Worm (Caenorhabditis elegans) whole organism, L4/young adult: Measurements from ENCODE around the gene C53A3.4.

Source experiments
- W03F9.2 ChIP-seq: fragments of 150-350 bp; optimal IDR thresholded peaks from 2 replicates; lab custom pipeline; 2014; ENCODE audit warnings: missing biosample characterization, missing genetic modification characterization
- dao-5 ChIP-seq: sonication (generic microtip); optimal IDR thresholded peaks from 2 replicates; lab custom pipeline; 2016; ENCODE audit warnings: missing genotype, missing genetic modification characterization, moderate library complexity, missing compliant biosample characterization
- him-1 ChIP-seq: sonication (generic microtip); optimal IDR thresholded peaks from 2 replicates; lab custom pipeline; 2016; ENCODE audit warnings: missing genotype, missing genetic modification reagents, missing genetic modification characterization, missing compliant biosample characterization

The C53A3.4 gene

ce11 chrV:5739438-5739837 is 19.2 kb downstream of the C53A3.4 start:
- no peak for TF ChIP-seq dao-5 (tag; lab: Kevin White, UChicago)
- no peak for TF ChIP-seq W03F9.2 (tag; lab: Kevin White, UChicago)
- no peak for TF ChIP-seq him-1 (tag; lab: Kevin White, UChicago)

DNA sequence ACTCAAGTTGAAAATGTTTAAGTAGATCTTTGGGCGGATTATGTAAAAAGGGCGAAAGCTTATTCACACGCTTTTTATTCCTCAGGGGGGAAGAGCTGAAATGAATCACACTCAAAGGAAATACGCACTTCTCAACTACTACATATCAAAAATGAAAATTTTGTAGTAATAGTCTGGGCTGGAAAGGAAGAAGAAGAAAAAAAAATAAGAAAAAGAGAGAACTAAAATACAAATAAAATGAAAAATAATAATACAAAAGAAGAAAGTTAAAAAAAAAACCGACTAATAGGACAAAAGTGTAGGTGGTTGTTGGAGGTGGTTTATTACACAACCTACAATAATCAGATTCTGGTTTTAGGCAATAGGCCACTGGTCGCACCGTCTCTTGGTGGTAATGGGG is 22.6 kb downstream of the C53A3.4 start, which contains the start of gene K09H11.6:
TSS of gene K09H11.6 (minus strand) at position 101 of the 400 bp plus-strand sequence.
- TF ChIP-seq W03F9.2 (tag; lab: Kevin White, UChicago) = no peak
- TF ChIP-seq dao-5 (tag; lab: Kevin White, UChicago) = no peak
- TF ChIP-seq him-1 (tag; lab: Kevin White, UChicago) = no peak

DNA sequence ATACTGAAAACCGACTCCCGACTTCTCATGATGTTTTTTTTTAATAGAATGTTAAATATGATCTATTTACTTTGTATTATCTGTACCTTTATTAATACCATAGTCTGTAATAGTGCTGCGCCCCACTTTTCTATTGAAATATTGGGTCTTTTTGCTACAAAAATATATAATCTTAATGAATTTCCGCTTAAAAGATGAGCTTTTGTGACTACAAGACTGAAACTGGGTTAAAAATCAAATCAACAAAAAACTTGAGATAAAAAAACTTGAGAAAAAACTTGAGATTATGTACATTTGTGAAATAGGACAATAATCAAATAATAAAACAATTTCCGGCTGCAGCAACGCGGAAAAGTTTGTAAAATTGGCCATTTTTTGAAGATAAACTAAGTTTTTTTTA is 27.9 kb downstream of the C53A3.4 start, which contains the start of gene K09H11.15:
TSS of gene K09H11.15 (minus strand) at position 101 of the 400 bp plus-strand sequence.
- TF ChIP-seq W03F9.2 (tag; lab: Kevin White, UChicago) (no peak), him-1 (tag; lab: Kevin White, UChicago) (no peak), dao-5 (tag; lab: Kevin White, UChicago) (no peak)

DNA sequence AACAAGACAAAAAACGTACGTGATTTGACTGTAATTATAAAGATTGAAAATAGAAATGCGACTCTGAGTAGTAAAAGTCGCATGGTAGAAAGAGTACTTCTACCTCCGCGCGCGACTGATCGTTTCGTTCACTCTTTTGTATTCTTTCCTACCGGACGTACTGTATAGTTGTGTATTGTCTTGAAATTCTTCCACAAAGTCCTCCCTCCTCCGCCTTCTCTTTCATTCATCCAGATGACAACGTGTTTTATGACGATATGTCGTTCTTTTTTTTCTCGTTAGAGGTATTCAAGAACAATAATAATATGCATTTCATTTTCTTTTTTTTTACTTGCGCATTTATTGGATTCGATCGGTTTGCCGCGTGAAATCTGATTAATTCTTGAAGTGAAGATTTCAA is 32.2 kb downstream of the C53A3.4 start, which contains the start of gene K09H11.4:
TSS of gene K09H11.4 (minus strand) at position 101 of the 400 bp plus-strand sequence.
- no peak for TF ChIP-seq W03F9.2 (tag; lab: Kevin White, UChicago)

ce11 chrV:5724395-5724794 is 34.3 kb downstream of the C53A3.4 start:
- TF ChIP-seq him-1 (tag; lab: Kevin White, UChicago) (no peak), dao-5 (tag; lab: Kevin White, UChicago) (no peak), W03F9.2 (tag; lab: Kevin White, UChicago) (no peak)

DNA sequence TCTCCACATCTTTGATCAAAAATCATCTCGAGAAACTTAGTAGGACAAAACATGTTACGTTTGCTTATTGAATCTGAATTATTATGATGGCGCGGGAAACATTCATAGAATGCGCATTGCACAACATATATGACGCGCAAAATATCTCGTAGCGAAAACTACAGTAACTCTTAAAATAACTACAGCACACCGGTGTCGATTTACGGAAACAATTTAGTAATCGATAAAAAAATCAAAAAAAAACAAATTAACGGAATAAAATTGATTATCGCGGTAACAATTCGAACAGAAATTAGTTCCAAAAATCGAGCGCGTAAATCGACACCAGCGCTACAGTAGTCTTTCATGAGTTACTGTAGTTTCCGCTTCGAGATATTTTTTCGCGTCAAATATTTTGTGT is 36.6 kb downstream of the C53A3.4 start:
- no peak for TF ChIP-seq W03F9.2 (tag; lab: Kevin White, UChicago)

DNA sequence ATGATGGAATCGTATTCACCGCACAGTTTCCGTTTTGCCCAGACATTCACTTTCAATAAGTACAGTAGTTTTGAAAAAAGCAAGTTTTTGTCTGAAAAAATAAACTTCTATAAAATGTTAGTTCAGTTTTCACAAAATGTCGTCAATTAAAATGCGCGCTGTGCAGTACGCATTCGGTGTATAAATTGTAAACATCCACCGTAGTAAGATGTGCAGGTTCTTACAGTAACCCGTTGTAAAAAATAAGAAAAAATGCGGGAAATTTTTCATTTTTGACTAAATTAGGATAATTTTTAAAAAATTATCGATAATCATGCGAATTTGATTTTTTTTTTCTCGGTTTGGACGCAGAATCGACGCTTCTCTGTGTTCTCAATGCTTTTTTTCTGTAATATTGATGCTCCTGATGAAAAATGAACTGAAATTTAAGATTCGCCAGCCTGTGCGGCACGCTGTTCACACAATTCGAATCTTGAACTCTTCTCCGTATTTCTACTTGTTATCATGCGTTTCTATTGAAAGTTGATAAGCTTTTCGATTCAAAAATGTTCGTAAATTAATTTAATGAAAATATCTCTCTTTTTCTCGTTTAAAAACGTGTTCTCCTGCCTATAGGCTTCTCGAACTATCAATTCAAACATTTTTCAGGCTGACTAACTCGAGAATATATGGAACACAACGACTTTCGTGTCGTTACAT is 41.3 kb downstream of the C53A3.4 start, which contains the start of gene rga-3:
TSS of gene rga-3 (plus strand) at position 649 of the 699 bp plus-strand sequence.
- TF ChIP-seq dao-5 (tag; lab: Kevin White, UChicago) (no peak), W03F9.2 (tag; lab: Kevin White, UChicago) (peak; percentile 66), him-1 (tag; lab: Kevin White, UChicago) (no peak)

DNA sequence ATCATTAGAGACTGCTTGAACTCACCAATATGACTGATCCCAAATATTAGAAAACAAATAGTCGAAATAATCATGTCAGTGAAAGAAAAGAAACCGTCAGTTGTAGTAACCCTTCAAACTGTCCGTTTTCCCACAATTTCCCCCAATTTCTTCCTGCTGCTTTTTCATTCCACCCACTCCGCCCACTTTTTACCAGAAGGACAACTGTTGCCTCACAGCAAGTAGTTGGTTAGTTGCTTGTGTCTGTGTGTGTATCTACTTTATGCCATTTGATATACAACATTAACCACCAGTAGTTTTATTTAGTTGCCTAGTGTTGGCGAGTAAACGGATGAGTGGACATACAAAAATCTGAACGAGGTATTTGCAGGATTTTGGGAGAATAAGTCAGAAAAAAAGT is 42.2 kb downstream of the C53A3.4 start, which contains the start of gene K09H11.9:
TSS of gene K09H11.9 (minus strand) at position 101 of the 400 bp plus-strand sequence.
- TF ChIP-seq W03F9.2 (tag; lab: Kevin White, UChicago) (no peak), dao-5 (tag; lab: Kevin White, UChicago) (no peak), him-1 (tag; lab: Kevin White, UChicago) (no peak)

DNA sequence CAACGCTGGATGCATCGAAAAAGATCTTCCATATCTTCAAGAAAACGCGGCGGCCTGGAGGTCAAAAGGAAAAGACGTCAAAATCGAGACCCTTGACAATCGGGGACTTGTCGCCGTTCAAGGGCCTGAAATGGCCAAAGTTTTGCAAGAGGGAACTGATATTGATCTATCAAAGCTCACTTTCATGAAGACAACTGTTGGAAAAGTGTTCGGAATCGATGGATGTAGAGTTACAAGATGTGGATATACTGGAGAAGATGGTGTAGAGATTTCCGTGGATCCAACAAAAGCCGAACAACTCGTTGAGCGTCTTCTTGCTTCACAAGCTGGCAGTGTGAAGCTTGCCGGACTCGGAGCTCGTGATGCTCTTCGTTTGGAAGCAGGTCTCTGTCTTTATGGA is 45.2 kb downstream of the C53A3.4 start:
- TF ChIP-seq W03F9.2 (tag; lab: Kevin White, UChicago) = no peak
- no peak for TF ChIP-seq dao-5 (tag; lab: Kevin White, UChicago)
- no peak for TF ChIP-seq him-1 (tag; lab: Kevin White, UChicago)

ce11 chrV:5712652-5713051 is 46.0 kb downstream of the C53A3.4 start, which contains the start of gene gcst-1:
Gene gcst-1 (plus strand): TSS chrV:5712928.
- no peak for TF ChIP-seq W03F9.2 (tag; lab: Kevin White, UChicago)
- no peak for TF ChIP-seq him-1 (tag; lab: Kevin White, UChicago)
- TF ChIP-seq dao-5 (tag; lab: Kevin White, UChicago) = no peak

DNA sequence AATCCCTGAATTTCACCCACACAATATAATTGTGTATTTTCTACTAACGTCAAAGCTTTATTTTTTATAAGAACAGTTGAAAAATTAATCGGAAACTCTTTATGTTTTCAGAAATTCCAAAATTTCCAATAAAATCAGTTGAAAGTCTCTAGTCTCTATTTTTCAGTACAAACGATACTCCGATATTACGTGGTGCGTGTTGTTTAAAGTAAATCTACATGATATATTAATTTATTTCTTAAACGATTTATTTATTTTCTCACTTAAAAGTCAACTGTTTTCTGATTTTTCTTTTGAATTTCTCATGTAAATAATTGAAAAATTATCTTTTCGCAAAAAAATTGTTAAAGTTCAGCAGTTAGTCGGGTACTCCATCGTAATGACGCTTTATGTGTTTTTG is 46.5 kb downstream of the C53A3.4 start:
- TF ChIP-seq him-1 (tag; lab: Kevin White, UChicago) = no peak
- TF ChIP-seq W03F9.2 (tag; lab: Kevin White, UChicago) = no peak
- no peak for TF ChIP-seq dao-5 (tag; lab: Kevin White, UChicago)

DNA sequence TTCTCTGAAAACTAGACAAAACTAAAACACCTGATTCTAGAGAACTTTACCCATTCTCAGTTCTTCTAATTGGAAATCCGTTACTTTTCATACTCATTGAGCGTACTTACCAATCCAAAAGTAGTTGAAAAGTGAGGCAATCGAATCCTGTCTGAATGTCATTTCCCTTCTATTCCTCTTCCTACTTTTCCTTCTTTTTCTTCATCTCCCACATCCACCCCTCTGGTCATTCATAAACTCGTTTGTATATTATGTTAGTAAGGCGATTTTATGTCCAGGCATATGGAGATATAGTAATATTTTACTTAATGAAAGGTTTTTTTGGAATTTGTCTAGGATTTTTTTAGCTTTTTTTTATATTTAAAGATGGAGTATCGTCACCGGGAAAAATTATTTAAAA is 50.3 kb downstream of the C53A3.4 start:
- TF ChIP-seq W03F9.2 (tag; lab: Kevin White, UChicago) = no peak
